Worm (Caenorhabditis elegans): ENCODE data around the gene dars-1.

Gene dars-1

ce11 chrIII:9443417-9444027 is 47.5 kb downstream of the dars-1 start, which contains the start of gene pir-2 (continued):
- peak; percentile 85 for TF ChIP-seq dpl-1 (GFP tag; optimal IDR thresholded peaks at IDR 0.05)
- TF ChIP-seq dox-1 (GFP tag; IDR thresholded peaks at IDR 0.05): peak; percentile 72
- TF ChIP-seq cebp-1 (GFP tag; IDR thresholded peaks at IDR 0.05): no peak
- peak; percentile 72 for TF ChIP-seq cebp-1 (tag; optimal IDR thresholded peaks at IDR 0.05)
- 0 out of 2 replicates have a peak, but pooled peaks have one; percentile 20 for TF ChIP-seq ceh-100 (GFP tag; IDR thresholded peaks at IDR 0.05)
- TF ChIP-seq hmg-20 (GFP tag; IDR thresholded peaks at IDR 0.05): no peak
- TF ChIP-seq nhr-80 (tag; optimal IDR thresholded peaks at IDR 0.05): peak; percentile 22
- TF ChIP-seq F23B12.7 (tag; optimal IDR thresholded peaks at IDR 0.05; ENCODE audit: insufficient read depth): peak; percentile 23
- TF ChIP-seq ceh-27 (GFP tag; optimal IDR thresholded peaks at IDR 0.05): peak; percentile 70
- TF ChIP-seq attf-5 (GFP tag; optimal IDR thresholded peaks at IDR 0.05): peak; percentile 84
- TF ChIP-seq nfyb-1 (GFP tag; IDR thresholded peaks at IDR 0.05): peak; percentile 87
- no peak for TF ChIP-seq nhr-179 (tag; optimal IDR thresholded peaks at IDR 0.05)
- peak; percentile 43; the same call in 1 of the 2 replicates for TF ChIP-seq rcor-1 (GFP tag; IDR thresholded peaks at IDR 0.05)
- TF ChIP-seq lag-1 (GFP tag; IDR thresholded peaks at IDR 0.05): no peak
- TF ChIP-seq xnd-1 (tag; optimal IDR thresholded peaks at IDR 0.05): no peak
- no peak for TF ChIP-seq cebp-2 (GFP tag; IDR thresholded peaks at IDR 0.05)
- 0 out of 2 replicates have a peak, but pooled peaks have one; percentile 52 for TF ChIP-seq ztf-28 (GFP tag; IDR thresholded peaks at IDR 0.05)
- TF ChIP-seq D2030.7 (GFP tag; IDR thresholded peaks at IDR 0.05): 0 out of 2 replicates have a peak, but pooled peaks have one; percentile 16
- TF ChIP-seq ceh-79 (tag; optimal IDR thresholded peaks at IDR 0.05): no peak
- TF ChIP-seq lin-40 (tag; optimal IDR thresholded peaks at IDR 0.05): peak; percentile 76
- 0 out of 2 replicates have a peak, but pooled peaks have one; percentile 10 for TF ChIP-seq C17E4.6 (GFP tag; IDR thresholded peaks at IDR 0.05)
- TF ChIP-seq T07F8.4 (tag; optimal IDR thresholded peaks at IDR 0.05): no peak
- peak; percentile 90 for TF ChIP-seq efl-1 (GFP tag; optimal IDR thresholded peaks at IDR 0.05)
- TF ChIP-seq unc-130 (GFP tag; optimal IDR thresholded peaks at IDR 0.05): no peak
- TF ChIP-seq attf-6 (GFP tag; IDR thresholded peaks at IDR 0.05): no peak
- peak; percentile 52 for TF ChIP-seq madf-8 (GFP tag; conservative IDR thresholded peaks at IDR 0.05)
- TF ChIP-seq mcd-1 (GFP tag; IDR thresholded peaks at IDR 0.05): peak; percentile 80
- TF ChIP-seq F33H1.4 (GFP tag; IDR thresholded peaks at IDR 0.05): peak; percentile 86
- peak in 1 of 2 experiments; percentile 19 for TF ChIP-seq let-607 (tag; optimal IDR thresholded peaks at IDR 0.05)
- no peak for TF ChIP-seq atf-7 (tag; optimal IDR thresholded peaks at IDR 0.05)
- no peak for TF ChIP-seq B0261.1 (tag; optimal IDR thresholded peaks at IDR 0.05)
- no peak for TF ChIP-seq sptf-2 (GFP tag; optimal IDR thresholded peaks at IDR 0.05)
- no peak for TF ChIP-seq madf-10 (tag; optimal IDR thresholded peaks at IDR 0.05)
- peak; percentile 43 for TF ChIP-seq tbp1 (GFP tag; optimal IDR thresholded peaks at IDR 0.05)
- no peak for TF ChIP-seq hsf-1 (GFP tag; IDR thresholded peaks at IDR 0.05)
- TF ChIP-seq hlh-12 (tag; optimal IDR thresholded peaks at IDR 0.05): no peak
- TF ChIP-seq Y53G8AR.9 (GFP tag; conservative IDR thresholded peaks at IDR 0.05): no peak
- TF ChIP-seq dpff-1 (tag; optimal IDR thresholded peaks at IDR 0.05): no peak
- TF ChIP-seq attf-3 (GFP tag; conservative IDR thresholded peaks at IDR 0.05): peak; percentile 55; the same call in 1 of the 2 replicates
- TF ChIP-seq snpc-1.3 (tag; optimal IDR thresholded peaks at IDR 0.05; ENCODE audit: insufficient read depth): no peak
- TF ChIP-seq mxl-1 (tag; optimal IDR thresholded peaks at IDR 0.05): no peak
- TF ChIP-seq pha-4 (tag; optimal IDR thresholded peaks at IDR 0.05): no peak
- TF ChIP-seq hmg-1.2 (GFP tag; IDR thresholded peaks at IDR 0.05): peak; percentile 57
- no peak for TF ChIP-seq gei-17 (GFP tag; optimal IDR thresholded peaks at IDR 0.05)
- no peak for TF ChIP-seq rec-8 (tag; optimal IDR thresholded peaks at IDR 0.05)

All from whole organism, young adult.